Worm (Caenorhabditis elegans) whole organism, early embryonic: Measurements from ENCODE around the gene gur-5.

ENCODE experiments used
- ama-1 ChIP-seq: fragments of 150-350 bp; optimal IDR thresholded peaks from 2 replicates; lab custom pipeline; 2014
- ceh-36 ChIP-seq: sonication (generic microtip); optimal IDR thresholded peaks from 2 replicates; lab custom pipeline; 2016; ENCODE audit warnings: missing genetic modification characterization, inconsistent platforms, missing compliant biosample characterization
- scrt-1 ChIP-seq: fragments of 200-800 bp; sonication (Bioruptor generic); IDR thresholded peaks from 2 replicates; pipeline ENCODE4 v1.3.6; 2022; ENCODE audit warnings: missing genetic modification characterization, missing compliant biosample characterization
- tbx-37 ChIP-seq: fragments of 200-800 bp; sonication (Bioruptor generic); conservative IDR thresholded peaks from 2 replicates; pipeline ENCODE4 v1.3.6; 2022; ENCODE audit warnings: missing genetic modification reagents, missing genetic modification characterization, missing compliant biosample characterization

- TF ChIP-seq ama-1 (lab: Kevin White, UChicago) = no peak
- no peak for TF ChIP-seq scrt-1 (GFP tag; lab: Robert Waterston, UW)
- no peak for TF ChIP-seq ceh-36 (tag; lab: Kevin White, UChicago)
- no peak for TF ChIP-seq tbx-37 (GFP tag; lab: Robert Waterston, UW)
Measured at ce11 chrII:5326891-5327290, 41.8 kb downstream of the gur-5 start.
